Worm (Caenorhabditis elegans) whole organism, young adult: Measurements from ENCODE around the gene mrpl-53.

Experiments used
- B0336.3 ChIP-seq: fragments of 200-800 bp; sonication (Bioruptor generic); IDR thresholded peaks from 2 replicates; pipeline ENCODE4 v1.3.6; 2022; ENCODE audit warnings: missing genetic modification characterization, missing compliant biosample characterization
- D2030.7 ChIP-seq: fragments of 200-800 bp; sonication (Bioruptor generic); IDR thresholded peaks from 2 replicates; pipeline ENCODE4 v1.3.6; 2022; ENCODE audit warnings: missing genetic modification reagents, missing genetic modification characterization, missing compliant biosample characterization
- ama-1 ChIP-seq, 3 experiments: fragments of 150-350 bp in 1 of 3; sonication (generic microtip) in 2 of 3; optimal IDR thresholded peaks; 2 replicates each; lab custom pipeline; 2014 to 2018; ENCODE audit warnings: missing biosample characterization in 2 of 3, missing genetic modification characterization in 2 of 3, missing genetic modification reagents in 2 of 3
- attf-5 ChIP-seq: fragments of 200-800 bp; sonication (Bioruptor generic); optimal IDR thresholded peaks from 2 replicates; lab custom pipeline; 2018; ENCODE audit warnings: mild to moderate bottlenecking, missing genetic modification characterization, missing compliant biosample characterization
- dpl-1 ChIP-seq: fragments of 150-350 bp; optimal IDR thresholded peaks from 2 replicates; lab custom pipeline; 2014; ENCODE audit warnings: missing biosample characterization, missing genetic modification reagents, missing genetic modification characterization
- let-526 ChIP-seq: fragments of 200-800 bp; sonication (Bioruptor generic); IDR thresholded peaks from 2 replicates; pipeline ENCODE4 v1.3.6; 2022; ENCODE audit warnings: missing genetic modification reagents, missing genetic modification characterization, missing compliant biosample characterization
- lin-35 ChIP-seq, 3 experiments: fragments of 150-350 bp in 2 of 3; sonication (generic microtip) in 1 of 3; optimal IDR thresholded peaks; 2 replicates each; lab custom pipeline; 2014 to 2018; ENCODE audit warnings: missing biosample characterization in 3 of 3, missing genetic modification characterization in 3 of 3, missing genetic modification reagents in 3 of 3
- madf-6 ChIP-seq: fragments of 200-800 bp; sonication (Bioruptor generic); IDR thresholded peaks from 2 replicates; pipeline ENCODE4 v1.3.6; 2022; ENCODE audit warnings: missing genetic modification reagents, missing genetic modification characterization, missing compliant biosample characterization
- mcd-1 ChIP-seq: fragments of 200-800 bp; sonication (Bioruptor generic); IDR thresholded peaks from 2 replicates; pipeline ENCODE4 v1.3.6; 2022; ENCODE audit warnings: missing genetic modification reagents, missing genetic modification characterization, missing compliant biosample characterization
- nfya-2 ChIP-seq: fragments of 200-800 bp; sonication (Bioruptor generic); IDR thresholded peaks from 2 replicates; pipeline ENCODE4 v1.3.6; 2022; ENCODE audit warnings: missing genetic modification reagents, missing genetic modification characterization, missing compliant biosample characterization
- nhr-179 ChIP-seq: sonication (generic microtip); optimal IDR thresholded peaks from 2 replicates; lab custom pipeline; 2016; ENCODE audit warnings: mild to moderate bottlenecking, missing genetic modification characterization, missing compliant biosample characterization
- rpc-1 ChIP-seq, 2 experiments: fragments of 150-350 bp in 1 of 2; sonication (generic microtip) in 1 of 2; optimal IDR thresholded peaks; 2 replicates each; lab custom pipeline; 2014 to 2018; ENCODE audit warnings: missing biosample characterization in 1 of 2, missing genetic modification characterization in 1 of 2, missing genetic modification reagents in 1 of 2, missing genotype in 1 of 2
- snpc-1.3 ChIP-seq: sonication (generic microtip); optimal IDR thresholded peaks from 2 replicates; lab custom pipeline; 2017; ENCODE audit warnings: missing genetic modification characterization, mild to moderate bottlenecking, missing compliant biosample characterization, antibody characterized with exemption, moderate library complexity, missing genotype, missing genetic modification reagents; ENCODE audit not compliant: insufficient read depth
- ztf-28 ChIP-seq: fragments of 200-800 bp; sonication (Bioruptor generic); IDR thresholded peaks from 2 replicates; pipeline ENCODE4 v1.3.6; 2022; ENCODE audit warnings: missing genetic modification reagents, missing genetic modification characterization, missing compliant biosample characterization

Gene mrpl-53

ce11 chrII:9646928-9647838, 49.8 kb downstream of the mrpl-53 start, which contains the start of gene sqv-8 (continued):
- no peak for TF ChIP-seq rpc-1 (optimal IDR thresholded peaks at IDR 0.05; lab: Kevin White, UChicago)
- TF ChIP-seq rpc-1 (tag; optimal IDR thresholded peaks at IDR 0.05; lab: Kevin White, UChicago), result no peak
- TF ChIP-seq madf-6, result peak; percentile 97
- TF ChIP-seq ztf-28, result no peak
- TF ChIP-seq lin-35 (GFP tag; optimal IDR thresholded peaks at IDR 0.05; lab: Kevin White, UChicago), result no peak
- peak; percentile 20 for TF ChIP-seq attf-5
- TF ChIP-seq B0336.3 (GFP tag; lab: Robert Waterston, UW), result no peak
- TF ChIP-seq nfya-2, result no peak
- peak; percentile 70 for TF ChIP-seq snpc-1.3
- TF ChIP-seq D2030.7 (GFP tag; lab: Robert Waterston, UW), result peak; percentile 62; the same call in 1 of the 2 replicates
- no peak for TF ChIP-seq let-526
- TF ChIP-seq mcd-1, result no peak
- TF ChIP-seq nhr-179 (tag; lab: Kevin White, UChicago), result no peak
- TF ChIP-seq dpl-1 (GFP tag; lab: Kevin White, UChicago), result no peak
- TF ChIP-seq ama-1 (optimal IDR thresholded peaks at IDR 0.05; lab: Kevin White, UChicago), result no peak
- no peak for TF ChIP-seq ama-1 (GFP tag; optimal IDR thresholded peaks at IDR 0.05; lab: Kevin White, UChicago)
